Fruit fly (Drosophila melanogaster): ENCODE data around the gene CG9948.

Gene CG9948

dm6 chr3L:6955254-6956229 lies at the start of gene CG9948, which contains the start of gene CG10077:
TSS of gene CG9948 (plus strand) at chr3L:6955991.
TSS of gene CG10077 (minus strand) at chr3L:6955904.
- peak; percentile 87 for TF ChIP-seq CG14711 (tag; optimal IDR thresholded peaks at IDR 0.05)
- TF ChIP-seq bab1 (GFP tag; optimal IDR thresholded peaks at IDR 0.05): peak; percentile 95
- no peak for TF ChIP-seq cnc (optimal IDR thresholded peaks at IDR 0.05)
- peak; percentile 36 for TF ChIP-seq ovo (GFP tag; optimal IDR thresholded peaks at IDR 0.05)
- TF ChIP-seq pad (GFP tag; optimal IDR thresholded peaks at IDR 0.05): peak; percentile 64
- TF ChIP-seq Mnt (GFP tag; optimal IDR thresholded peaks at IDR 0.05): peak; percentile 77
- TF ChIP-seq CG33017 (tag; optimal IDR thresholded peaks at IDR 0.05): peak; percentile 90
- TF ChIP-seq toe (GFP tag; optimal IDR thresholded peaks at IDR 0.05): no peak
- TF ChIP-seq CG7101 (tag; optimal IDR thresholded peaks at IDR 0.05): peak; percentile 91
- no peak for TF ChIP-seq Hr96 (GFP tag; optimal IDR thresholded peaks at IDR 0.05)
- peak; percentile 73 for TF ChIP-seq Clk (GFP tag; optimal IDR thresholded peaks at IDR 0.05)
- TF ChIP-seq CG1620 (GFP tag; optimal IDR thresholded peaks at IDR 0.05): peak; percentile 78
- peak; percentile 89 for TF ChIP-seq CG12768 (GFP tag; optimal IDR thresholded peaks at IDR 0.05)
- peak; percentile 80 for TF ChIP-seq CG11617 (GFP tag; optimal IDR thresholded peaks at IDR 0.05)
- TF ChIP-seq Crg-1 (GFP tag; optimal IDR thresholded peaks at IDR 0.05): peak; percentile 79
- peak; percentile 91 for TF ChIP-seq CG7045 (GFP tag; optimal IDR thresholded peaks at IDR 0.05)
- peak; percentile 25 for TF ChIP-seq cic (GFP tag; optimal IDR thresholded peaks at IDR 0.05)
- peak; percentile 63 for TF ChIP-seq tj (GFP tag; optimal IDR thresholded peaks at IDR 0.05)
- peak; percentile 90 for TF ChIP-seq kay (GFP tag; ENCODE audit: borderline replicate concordance)
- TF ChIP-seq CG5204 (GFP tag; optimal IDR thresholded peaks at IDR 0.05): peak; percentile 80

- no peak for TF ChIP-seq Mnt (GFP tag; optimal IDR thresholded peaks at IDR 0.05)
- no peak for TF ChIP-seq cnc (optimal IDR thresholded peaks at IDR 0.05)
- no peak for TF ChIP-seq CG7101 (tag; optimal IDR thresholded peaks at IDR 0.05)
- no peak for TF ChIP-seq ovo (GFP tag; optimal IDR thresholded peaks at IDR 0.05)
- TF ChIP-seq CG11617 (GFP tag; optimal IDR thresholded peaks at IDR 0.05): no peak
- TF ChIP-seq cic (GFP tag; optimal IDR thresholded peaks at IDR 0.05): no peak
- no peak for TF ChIP-seq CG14711 (tag; optimal IDR thresholded peaks at IDR 0.05)
- TF ChIP-seq CG7045 (GFP tag; optimal IDR thresholded peaks at IDR 0.05): no peak
- no peak for TF ChIP-seq toe (GFP tag; optimal IDR thresholded peaks at IDR 0.05)
- no peak for TF ChIP-seq CG1620 (GFP tag; optimal IDR thresholded peaks at IDR 0.05)
- TF ChIP-seq CG5204 (GFP tag; optimal IDR thresholded peaks at IDR 0.05): no peak
- TF ChIP-seq tj (GFP tag; optimal IDR thresholded peaks at IDR 0.05): no peak
- no peak for TF ChIP-seq bab1 (GFP tag; optimal IDR thresholded peaks at IDR 0.05)
- TF ChIP-seq Clk (GFP tag; optimal IDR thresholded peaks at IDR 0.05): no peak
- no peak for TF ChIP-seq pad (GFP tag; optimal IDR thresholded peaks at IDR 0.05)
- no peak for TF ChIP-seq kay (GFP tag; ENCODE audit: borderline replicate concordance)
- no peak for TF ChIP-seq CG12768 (GFP tag; optimal IDR thresholded peaks at IDR 0.05)
- TF ChIP-seq Crg-1 (GFP tag; optimal IDR thresholded peaks at IDR 0.05): no peak
Measured at dm6 chr3L:6906758-6907157, 49.0 kb upstream of the CG9948 start.

- TF ChIP-seq kay (GFP tag; ENCODE audit: borderline replicate concordance) (no peak), ovo (GFP tag; optimal IDR thresholded peaks at IDR 0.05) (no peak), CG12768 (GFP tag; optimal IDR thresholded peaks at IDR 0.05) (no peak)
Measured at dm6 chr3L:6911219-6911618, 44.6 kb upstream of the CG9948 start.

dm6 chr3L:6913823-6914222 lies 42.0 kb upstream of the CG9948 start:
- TF ChIP-seq CG14711 (tag; optimal IDR thresholded peaks at IDR 0.05): no peak
- no peak for TF ChIP-seq CG7101 (tag; optimal IDR thresholded peaks at IDR 0.05)
- no peak for TF ChIP-seq Mnt (GFP tag; optimal IDR thresholded peaks at IDR 0.05)
- TF ChIP-seq Crg-1 (GFP tag; optimal IDR thresholded peaks at IDR 0.05): no peak

dm6 chr3L:6914776-6915175 lies 41.0 kb upstream of the CG9948 start, which contains the start of gene Prat2:
TSS of gene Prat2 (minus strand) at chr3L:6914876.
- TF ChIP-seq toe (GFP tag; optimal IDR thresholded peaks at IDR 0.05) (no peak), CG7045 (GFP tag; optimal IDR thresholded peaks at IDR 0.05) (no peak), CG1620 (GFP tag; optimal IDR thresholded peaks at IDR 0.05) (no peak), tj (GFP tag; optimal IDR thresholded peaks at IDR 0.05) (no peak), ovo (GFP tag; optimal IDR thresholded peaks at IDR 0.05) (no peak)

- TF ChIP-seq pad (GFP tag; optimal IDR thresholded peaks at IDR 0.05): no peak
- TF ChIP-seq CG5204 (GFP tag; optimal IDR thresholded peaks at IDR 0.05): no peak
- TF ChIP-seq CG7101 (tag; optimal IDR thresholded peaks at IDR 0.05): no peak
- no peak for TF ChIP-seq Hr96 (GFP tag; optimal IDR thresholded peaks at IDR 0.05)
- TF ChIP-seq CG12768 (GFP tag; optimal IDR thresholded peaks at IDR 0.05): no peak
- no peak for TF ChIP-seq kay (GFP tag; ENCODE audit: borderline replicate concordance)
- no peak for TF ChIP-seq CG14711 (tag; optimal IDR thresholded peaks at IDR 0.05)
- no peak for TF ChIP-seq bab1 (GFP tag; optimal IDR thresholded peaks at IDR 0.05)
- TF ChIP-seq CG11617 (GFP tag; optimal IDR thresholded peaks at IDR 0.05): no peak
- TF ChIP-seq tj (GFP tag; optimal IDR thresholded peaks at IDR 0.05): no peak
- no peak for TF ChIP-seq CG33017 (tag; optimal IDR thresholded peaks at IDR 0.05)
- no peak for TF ChIP-seq CG7045 (GFP tag; optimal IDR thresholded peaks at IDR 0.05)
- no peak for TF ChIP-seq cnc (optimal IDR thresholded peaks at IDR 0.05)
- no peak for TF ChIP-seq Clk (GFP tag; optimal IDR thresholded peaks at IDR 0.05)
Measured at dm6 chr3L:6919213-6919612, 36.6 kb upstream of the CG9948 start.

Data from whole organism, adult.